Fruit fly (Drosophila melanogaster) whole organism, embryonic: ENCODE measurements around the gene CG4658.

Source experiments
- Aef1 ChIP-seq: fragments of 200-800 bp; sonication (Bioruptor generic); IDR thresholded peaks from 3 replicates; pipeline ENCODE4 v1.3.6; 2022; ENCODE audit warnings: missing biosample characterization, missing genetic modification characterization
- Antp ChIP-seq: fragments of 200-800 bp; sonication (Bioruptor generic); optimal IDR thresholded peaks from 3 replicates; lab custom pipeline; 2016; ENCODE audit warnings: missing biosample characterization, missing genetic modification characterization
- B-H1 ChIP-seq: fragments of 200-800 bp; sonication (Bioruptor generic); IDR thresholded peaks from 3 replicates; pipeline ENCODE4 v1.3.6; 2022; ENCODE audit warnings: missing biosample characterization, missing genetic modification characterization
- Bdp1 ChIP-seq: fragments of 200-800 bp; sonication (Bioruptor generic); optimal IDR thresholded peaks from 3 replicates; lab custom pipeline; 2016; ENCODE audit warnings: missing biosample characterization, missing genetic modification characterization
- CG10209 ChIP-seq: fragments of 200-800 bp; sonication (Bioruptor generic); optimal IDR thresholded peaks from 3 replicates; lab custom pipeline; 2017; ENCODE audit warnings: missing biosample characterization, mild to moderate bottlenecking, missing genetic modification characterization, missing genetic modification reagents
- CG10565 ChIP-seq: fragments of 200-800 bp; sonication (Bioruptor generic); optimal IDR thresholded peaks from 3 replicates; lab custom pipeline; 2016; ENCODE audit warnings: missing biosample characterization, mild to moderate bottlenecking, missing genetic modification characterization
- CG10959 ChIP-seq: fragments of 200-800 bp; sonication (Bioruptor generic); IDR thresholded peaks from 2 replicates; pipeline ENCODE4 v1.3.6; 2022; ENCODE audit warnings: missing biosample characterization, missing genetic modification characterization
- CG11456 ChIP-seq: fragments of 200-800 bp; sonication (Bioruptor generic); IDR thresholded peaks from 3 replicates; pipeline ENCODE4 v1.3.6; 2022; ENCODE audit warnings: missing biosample characterization, missing genetic modification characterization
- CG11504 ChIP-seq: fragments of 200-800 bp; sonication (Bioruptor generic); optimal IDR thresholded peaks from 3 replicates; lab custom pipeline; 2019; ENCODE audit warnings: missing biosample characterization, mild to moderate bottlenecking, missing genetic modification characterization, moderate library complexity
- CG12744 ChIP-seq: fragments of 200-800 bp; sonication (Bioruptor generic); optimal IDR thresholded peaks from 2 replicates; lab custom pipeline; 2016; ENCODE audit warnings: missing biosample characterization, missing genetic modification characterization
- CG12769 ChIP-seq: fragments of 200-800 bp; sonication (Bioruptor generic); optimal IDR thresholded peaks from 2 replicates; lab custom pipeline; 2019; ENCODE audit warnings: missing biosample characterization, mild to moderate bottlenecking, missing genetic modification characterization, moderate library complexity
- CG14667 ChIP-seq: fragments of 200-800 bp; sonication (Bioruptor generic); IDR thresholded peaks from 2 replicates; pipeline ENCODE4 v1.3.6; 2022; ENCODE audit warnings: missing biosample characterization, missing genetic modification characterization
- CG15073 ChIP-seq: fragments of 200-800 bp; sonication (Bioruptor generic); optimal IDR thresholded peaks from 2 replicates; lab custom pipeline; 2016; ENCODE audit warnings: missing biosample characterization, missing genetic modification characterization
- CG1647 ChIP-seq: fragments of 200-800 bp; sonication (Bioruptor generic); optimal IDR thresholded peaks from 3 replicates; lab custom pipeline; 2016; ENCODE audit warnings: missing biosample characterization, missing genetic modification characterization
- CG17912 ChIP-seq: fragments of 200-800 bp; sonication (Bioruptor generic); optimal IDR thresholded peaks from 2 replicates; lab custom pipeline; 2018; ENCODE audit warnings: missing biosample characterization, mild to moderate bottlenecking, missing genetic modification characterization
- CG2678 ChIP-seq: fragments of 200-800 bp; sonication (Bioruptor generic); optimal IDR thresholded peaks from 3 replicates; lab custom pipeline; 2019; ENCODE audit warnings: missing biosample characterization, mild to moderate bottlenecking, missing genetic modification characterization, moderate library complexity
- CG2875 ChIP-seq: fragments of 200-800 bp; sonication (Bioruptor generic); optimal IDR thresholded peaks from 2 replicates; lab custom pipeline; 2017; ENCODE audit warnings: missing biosample characterization, mild to moderate bottlenecking, missing genetic modification characterization, missing genetic modification reagents
- CG2889 ChIP-seq: fragments of 200-800 bp; sonication (Bioruptor generic); IDR thresholded peaks from 3 replicates; pipeline ENCODE4 v1.3.6; 2022; ENCODE audit warnings: missing biosample characterization, missing genetic modification characterization
- CG4617 ChIP-seq: fragments of 200-800 bp; sonication (Bioruptor generic); optimal IDR thresholded peaks from 3 replicates; lab custom pipeline; 2016; ENCODE audit warnings: missing biosample characterization, missing genetic modification characterization, borderline replicate concordance
- CG7271 ChIP-seq: fragments of 200-800 bp; sonication (Bioruptor generic); optimal IDR thresholded peaks from 2 replicates; lab custom pipeline; 2018; ENCODE audit warnings: missing biosample characterization, mild to moderate bottlenecking, missing genetic modification characterization, moderate library complexity
- CG7928 ChIP-seq: fragments of 200-800 bp; sonication (Bioruptor generic); optimal IDR thresholded peaks from 2 replicates; lab custom pipeline; 2017; ENCODE audit warnings: missing biosample characterization, mild to moderate bottlenecking, missing genetic modification characterization
- CG8359 ChIP-seq: fragments of 200-800 bp; sonication (Bioruptor generic); optimal IDR thresholded peaks from 2 replicates; lab custom pipeline; 2017; ENCODE audit warnings: missing biosample characterization, mild to moderate bottlenecking, missing genetic modification characterization, borderline replicate concordance
- CG9609 ChIP-seq: fragments of 200-800 bp; sonication (Bioruptor generic); optimal IDR thresholded peaks from 3 replicates; lab custom pipeline; 2016; ENCODE audit warnings: missing biosample characterization, missing genetic modification characterization
- CG9817 ChIP-seq: fragments of 200-800 bp; sonication (Bioruptor generic); optimal IDR thresholded peaks from 2 replicates; lab custom pipeline; 2018; ENCODE audit warnings: missing biosample characterization, mild to moderate bottlenecking, missing genetic modification characterization, moderate library complexity
- Dref ChIP-seq: fragments of 200-800 bp; sonication (Bioruptor generic); IDR thresholded peaks from 2 replicates; pipeline ENCODE4 v1.3.6; 2022; ENCODE audit warnings: missing biosample characterization, missing genetic modification characterization
- HmgD ChIP-seq: fragments of 200-800 bp; sonication (Bioruptor generic); optimal IDR thresholded peaks from 3 replicates; lab custom pipeline; 2016; ENCODE audit warnings: missing biosample characterization, missing genetic modification characterization
- Hr51 ChIP-seq, 2 experiments: fragments of 200-800 bp; sonication (Bioruptor generic); optimal IDR thresholded peaks; 2 replicates in 1 of 2; 3 replicates in 1 of 2; lab custom pipeline; 2016 to 2018; ENCODE audit warnings: missing biosample characterization in 2 of 2, missing genetic modification characterization in 2 of 2, mild to moderate bottlenecking in 1 of 2, moderate library complexity in 1 of 2
- Max ChIP-seq: fragments of 200-800 bp; sonication (Bioruptor generic); optimal IDR thresholded peaks from 2 replicates; lab custom pipeline; 2016; ENCODE audit warnings: missing biosample characterization, mild to moderate bottlenecking, missing genetic modification characterization
- Taf1 ChIP-seq: fragments of 200-800 bp; sonication (Bioruptor generic); IDR thresholded peaks from 2 replicates; pipeline ENCODE4 v1.3.6; 2022; ENCODE audit warnings: missing biosample characterization, missing genetic modification characterization
- Xbp1 ChIP-seq: fragments of 200-800 bp; sonication (Bioruptor generic); optimal IDR thresholded peaks from 3 replicates; lab custom pipeline; 2016; ENCODE audit warnings: missing biosample characterization, mild to moderate bottlenecking, missing genetic modification characterization
- ab ChIP-seq: fragments of 200-800 bp; sonication (Bioruptor generic); optimal IDR thresholded peaks from 2 replicates; lab custom pipeline; 2016; ENCODE audit warnings: missing biosample characterization, missing genetic modification characterization
- aop ChIP-seq: fragments of 200-800 bp; sonication (Bioruptor generic); IDR thresholded peaks from 2 replicates; pipeline ENCODE4 v1.3.6; 2022; ENCODE audit warnings: missing biosample characterization, missing genetic modification characterization
- bowl ChIP-seq: fragments of 200-800 bp; sonication (Bioruptor generic); IDR thresholded peaks from 2 replicates; pipeline ENCODE4 v1.3.6; 2022; ENCODE audit warnings: missing biosample characterization, missing genetic modification characterization
- cg ChIP-seq: fragments of 200-800 bp; sonication (Bioruptor generic); optimal IDR thresholded peaks from 3 replicates; lab custom pipeline; 2019; ENCODE audit warnings: missing biosample characterization, mild to moderate bottlenecking, missing genetic modification characterization, moderate library complexity
- chm ChIP-seq: fragments of 200-800 bp; sonication (Bioruptor generic); IDR thresholded peaks from 2 replicates; pipeline ENCODE4 v1.3.6; 2022; ENCODE audit warnings: missing biosample characterization, missing genetic modification characterization
- disco-r ChIP-seq: fragments of 200-800 bp; sonication (Bioruptor generic); optimal IDR thresholded peaks from 2 replicates; lab custom pipeline; 2016; ENCODE audit warnings: missing biosample characterization, missing genetic modification characterization
- emc ChIP-seq: fragments of 200-800 bp; sonication (Bioruptor generic); optimal IDR thresholded peaks from 2 replicates; lab custom pipeline; 2016; ENCODE audit warnings: missing biosample characterization, missing genetic modification characterization
- fd3F ChIP-seq: fragments of 200-800 bp; sonication (Bioruptor generic); optimal IDR thresholded peaks from 2 replicates; lab custom pipeline; 2018; ENCODE audit warnings: missing biosample characterization, mild to moderate bottlenecking, missing genetic modification characterization, moderate library complexity
- gcm2 ChIP-seq: fragments of 200-800 bp; sonication (Bioruptor generic); optimal IDR thresholded peaks from 2 replicates; lab custom pipeline; 2016; ENCODE audit warnings: missing biosample characterization, missing genetic modification characterization
- grn ChIP-seq: fragments of 200-800 bp; sonication (Bioruptor generic); optimal IDR thresholded peaks from 3 replicates; lab custom pipeline; 2017; ENCODE audit warnings: missing biosample characterization, missing genetic modification characterization
- gsb ChIP-seq: fragments of 200-800 bp; sonication (Bioruptor generic); IDR thresholded peaks from 2 replicates; pipeline ENCODE4 v1.3.6; 2022; ENCODE audit warnings: missing biosample characterization, missing genetic modification characterization
- gt ChIP-seq: fragments of 200-800 bp; sonication (Bioruptor generic); IDR thresholded peaks from 2 replicates; pipeline ENCODE4 v1.3.6; 2022; ENCODE audit warnings: missing biosample characterization, missing genetic modification characterization
- ham ChIP-seq: fragments of 200-800 bp; sonication (Bioruptor generic); IDR thresholded peaks from 2 replicates; pipeline ENCODE4 v1.3.6; 2022; ENCODE audit warnings: missing biosample characterization, missing genetic modification characterization
- mld ChIP-seq: fragments of 200-800 bp; sonication (Bioruptor generic); IDR thresholded peaks from 3 replicates; pipeline ENCODE4 v1.3.6; 2022; ENCODE audit warnings: missing biosample characterization, missing genetic modification characterization; ENCODE audit not compliant: partially characterized antibody
- sens ChIP-seq: fragments of 200-800 bp; sonication (Bioruptor generic); peaks from one replicate; lab custom pipeline; 2016; ENCODE audit warnings: missing biosample characterization, missing genetic modification characterization
- sna ChIP-seq: fragments of 200-800 bp; sonication (Bioruptor generic); IDR thresholded peaks from 2 replicates; pipeline ENCODE4 v1.3.6; 2022; ENCODE audit warnings: missing biosample characterization, missing genetic modification characterization; ENCODE audit not compliant: partially characterized antibody
- tin ChIP-seq: fragments of 200-800 bp; sonication (Bioruptor generic); optimal IDR thresholded peaks from 3 replicates; lab custom pipeline; 2016; ENCODE audit warnings: missing biosample characterization, missing genetic modification characterization
- tll ChIP-seq, 2 experiments: fragments of 200-800 bp in 1 of 2; fragments of >200 bp in 1 of 2; sonication (Bioruptor generic) in 1 of 2; optimal IDR thresholded peaks; 2 replicates each; lab custom pipeline; 2017 to 2019; ENCODE audit warnings: missing biosample characterization in 2 of 2, missing genetic modification characterization in 2 of 2, mild to moderate bottlenecking in 1 of 2, moderate library complexity in 1 of 2
- usp ChIP-seq: fragments of >200 bp; optimal IDR thresholded peaks from 2 replicates; lab custom pipeline; 2017; ENCODE audit warnings: missing biosample characterization, missing genetic modification characterization
- zfh1 ChIP-seq: fragments of 200-800 bp; sonication (Bioruptor generic); IDR thresholded peaks from 3 replicates; pipeline ENCODE4 v1.3.6; 2022; ENCODE audit warnings: missing biosample characterization, missing genetic modification characterization

The CG4658 gene

DNA sequence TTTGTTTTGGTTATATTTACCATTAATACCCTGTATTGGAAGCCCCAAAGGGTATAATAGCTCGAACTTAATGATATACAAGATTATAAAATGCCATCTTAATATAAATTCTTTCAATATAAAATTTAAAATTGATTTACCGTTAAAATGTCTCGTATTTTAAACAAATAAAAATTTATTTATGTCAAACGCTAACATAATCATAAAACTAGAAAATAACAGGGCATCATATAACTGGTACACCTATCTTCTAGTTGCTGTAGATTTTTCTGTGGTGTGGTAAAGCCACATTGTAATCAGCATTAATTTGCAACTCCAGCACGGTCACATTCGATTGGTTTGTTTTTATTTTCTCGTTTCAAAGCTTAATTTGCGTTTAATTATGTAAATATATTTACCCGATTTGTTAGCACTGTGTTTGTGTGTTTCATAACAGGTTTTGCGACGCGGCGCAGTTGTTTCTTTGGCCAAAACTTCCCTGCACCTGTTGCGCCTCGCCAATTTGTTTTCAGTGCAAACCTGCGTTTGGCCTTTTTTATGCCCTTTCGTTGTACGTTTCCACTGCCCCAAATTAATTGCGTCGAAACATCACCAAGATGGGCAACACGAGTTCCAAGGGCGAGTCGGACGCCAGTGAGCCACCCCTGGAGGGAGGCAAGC, at the start of gene CG4658, which contains the start of gene CG5846 (continued):
- TF ChIP-seq ab (GFP tag; lab: Kevin White, UChicago): peak; percentile 26
- TF ChIP-seq CG2889 (GFP tag; lab: Robert Waterston, UW): peak; percentile 89
- peak; percentile 90 for TF ChIP-seq Max (GFP tag; lab: Kevin White, UChicago)
- TF ChIP-seq usp (GFP tag; lab: Kevin White, UChicago): no peak
- peak; percentile 50; the same call in 1 of the 2 replicates for TF ChIP-seq ham (GFP tag; lab: Robert Waterston, UW)
- TF ChIP-seq mld (GFP tag; lab: Robert Waterston, UW): no peak
- peak; percentile 97 for TF ChIP-seq Xbp1 (GFP tag; lab: Kevin White, UChicago)
- no peak for TF ChIP-seq cg (GFP tag; lab: Kevin White, UChicago)
- TF ChIP-seq CG17912: peak; percentile 9
- TF ChIP-seq tll (GFP tag; optimal IDR thresholded peaks at IDR 0.05; lab: Kevin White, UChicago): peak in 1 of 2 experiments; percentile 54
- peak; percentile 85 for TF ChIP-seq Taf1
- TF ChIP-seq CG11456: peak; percentile 82
- TF ChIP-seq CG9817 (tag; lab: Kevin White, UChicago): peak; percentile 88
- peak; percentile 71 for TF ChIP-seq CG1647
- peak; percentile 52 for TF ChIP-seq CG10565 (GFP tag; lab: Kevin White, UChicago)
- TF ChIP-seq HmgD (GFP tag; lab: Kevin White, UChicago): peak; percentile 23
- peak; percentile 94 for TF ChIP-seq CG11504 (tag; lab: Kevin White, UChicago)
- peak; percentile 92 for TF ChIP-seq tin (GFP tag; lab: Kevin White, UChicago)
- peak; percentile 97 for TF ChIP-seq sens
- TF ChIP-seq CG10959: peak; percentile 89; the same call in 1 of the 2 replicates
- no peak for TF ChIP-seq CG12769
- TF ChIP-seq chm (GFP tag; lab: Robert Waterston, UW): peak; percentile 94
- TF ChIP-seq Aef1 (GFP tag; lab: Robert Waterston, UW): peak; percentile 93
- no peak for TF ChIP-seq sna (GFP tag; lab: Robert Waterston, UW)
- no peak for TF ChIP-seq Dref (GFP tag; lab: Robert Waterston, UW)
- peak; percentile 94 for TF ChIP-seq CG14667 (GFP tag; lab: Robert Waterston, UW)
- TF ChIP-seq gsb (GFP tag; lab: Robert Waterston, UW): peak; percentile 80
- peak; percentile 81 for TF ChIP-seq bowl (GFP tag; lab: Robert Waterston, UW)
- peak; percentile 80 for TF ChIP-seq Bdp1
- peak; percentile 93 for TF ChIP-seq B-H1 (GFP tag; lab: Robert Waterston, UW)
- TF ChIP-seq CG2678 (tag; lab: Kevin White, UChicago): peak; percentile 96
- peak; percentile 81 for TF ChIP-seq disco-r (GFP tag; lab: Kevin White, UChicago)
- peak; percentile 96 for TF ChIP-seq zfh1 (GFP tag; lab: Robert Waterston, UW)
- TF ChIP-seq CG4617: peak; percentile 92
- peak; percentile 33 for TF ChIP-seq Antp
- peak; percentile 64 for TF ChIP-seq CG9609 (GFP tag; lab: Kevin White, UChicago)
- TF ChIP-seq CG15073 (GFP tag; lab: Kevin White, UChicago): peak; percentile 77
- peak; percentile 55; the same call in 1 of the 2 replicates for TF ChIP-seq aop (GFP tag; lab: Robert Waterston, UW)
- TF ChIP-seq emc (GFP tag; lab: Kevin White, UChicago): peak; percentile 30
- TF ChIP-seq Hr51 (GFP tag; optimal IDR thresholded peaks at IDR 0.05; lab: Kevin White, UChicago): peak; percentile 74 to 96
- peak; percentile 94 for TF ChIP-seq CG10209
- TF ChIP-seq CG7271: peak; percentile 94
- peak; percentile 69 for TF ChIP-seq gt (GFP tag; lab: Robert Waterston, UW)
- peak; percentile 49 for TF ChIP-seq CG7928 (GFP tag; lab: Kevin White, UChicago)
- TF ChIP-seq gcm2 (GFP tag; lab: Kevin White, UChicago): peak; percentile 25
- TF ChIP-seq CG8359: peak; percentile 67
- TF ChIP-seq CG12744 (GFP tag; lab: Kevin White, UChicago): peak; percentile 75
- TF ChIP-seq fd3F (GFP tag; lab: Kevin White, UChicago): peak; percentile 92
- TF ChIP-seq grn (GFP tag; lab: Kevin White, UChicago): no peak
- TF ChIP-seq CG2875 (GFP tag; lab: Kevin White, UChicago): peak; percentile 84
